Worm (Caenorhabditis elegans): ENCODE measurements around the gene ech-5.

DNA sequence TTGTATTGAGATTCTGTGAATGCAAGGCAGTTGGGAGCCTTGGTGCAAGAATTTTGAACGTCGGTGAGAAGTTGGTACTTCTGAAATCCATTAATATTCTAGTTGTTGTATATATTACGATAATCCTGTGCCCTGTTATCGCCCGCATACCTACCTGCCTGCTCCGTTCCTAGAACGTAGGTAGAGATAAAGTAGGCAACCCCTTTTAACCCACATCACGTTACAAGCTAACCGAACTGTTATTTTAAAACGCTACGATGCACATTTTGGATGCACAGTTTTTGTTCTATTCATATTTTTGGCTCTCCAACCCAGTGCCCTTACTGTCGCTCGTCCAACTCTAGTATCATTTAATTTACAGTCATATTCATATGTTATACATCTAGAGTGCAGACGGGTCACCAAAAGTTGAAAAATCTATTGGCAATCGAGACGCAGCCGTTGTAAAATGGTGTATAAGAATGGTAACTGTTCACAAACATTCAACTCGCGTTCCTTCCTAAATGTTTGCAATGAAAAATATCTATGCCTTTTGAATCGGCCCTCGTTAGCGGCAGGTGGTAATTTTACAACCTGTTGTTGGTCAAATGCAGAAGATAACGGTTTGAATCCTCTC, 42.4 kb upstream of the ech-5 start:
- TF ChIP-seq nhr-77 (tag; optimal IDR thresholded peaks at IDR 0.05) (no peak), fos-1 (tag; optimal IDR thresholded peaks at IDR 0.05) (no peak), elt-3 (tag; optimal IDR thresholded peaks at IDR 0.05) (no peak)

Measured in whole organism, L3 larva.